Worm (Caenorhabditis elegans) whole organism, young adult: ENCODE data around the gene B0336.12.

ENCODE experiments used
- B0035.1 ChIP-seq: sonication (generic microtip); optimal IDR thresholded peaks from 2 replicates; lab custom pipeline; 2016; ENCODE audit warnings: missing genetic modification characterization, mild to moderate bottlenecking, missing compliant biosample characterization, missing genotype, missing genetic modification reagents
- C06A6.2 ChIP-seq: fragments of 200-800 bp; sonication (Bioruptor generic); conservative IDR thresholded peaks from 2 replicates; pipeline ENCODE4 v1.3.6; 2022; ENCODE audit warnings: missing genetic modification characterization, missing compliant biosample characterization
- F55B11.4 ChIP-seq: sonication (generic microtip); optimal IDR thresholded peaks from 2 replicates; lab custom pipeline; 2016; ENCODE audit warnings: missing compliant biosample characterization, missing genetic modification characterization, borderline replicate concordance; ENCODE audit not compliant: insufficient read depth
- Y95B8A.8 ChIP-seq: fragments of 200-800 bp; sonication (Bioruptor generic); IDR thresholded peaks from 2 replicates; pipeline ENCODE4 v1.3.6; 2022; ENCODE audit warnings: missing genetic modification reagents, missing genetic modification characterization, missing compliant biosample characterization
- aptf-3 ChIP-seq: fragments of 200-800 bp; sonication (Bioruptor generic); IDR thresholded peaks from 2 replicates; pipeline ENCODE4 v1.3.6; 2022; ENCODE audit warnings: missing genetic modification characterization, missing compliant biosample characterization
- atf-7 ChIP-seq: sonication (generic microtip); optimal IDR thresholded peaks from 2 replicates; lab custom pipeline; 2017; ENCODE audit warnings: mild to moderate bottlenecking, missing genetic modification characterization, missing compliant biosample characterization
- attf-3 ChIP-seq: fragments of 200-800 bp; sonication (Bioruptor generic); conservative IDR thresholded peaks from 2 replicates; pipeline ENCODE4 v1.3.6; 2022; ENCODE audit warnings: missing genetic modification reagents, missing genetic modification characterization, missing compliant biosample characterization
- attf-5 ChIP-seq: fragments of 200-800 bp; sonication (Bioruptor generic); optimal IDR thresholded peaks from 2 replicates; lab custom pipeline; 2018; ENCODE audit warnings: mild to moderate bottlenecking, missing genetic modification characterization, missing compliant biosample characterization
- ccch-3 ChIP-seq: fragments of 200-800 bp; sonication (Bioruptor generic); optimal IDR thresholded peaks from 2 replicates; lab custom pipeline; 2018; ENCODE audit warnings: mild to moderate bottlenecking, missing genetic modification characterization, missing compliant biosample characterization
- ceh-58 ChIP-seq: fragments of 200-800 bp; sonication (Bioruptor generic); IDR thresholded peaks from 2 replicates; pipeline ENCODE4 v1.3.6; 2022; ENCODE audit warnings: missing genetic modification characterization, missing compliant biosample characterization
- dox-1 ChIP-seq: fragments of 200-800 bp; sonication (Bioruptor generic); IDR thresholded peaks from 2 replicates; pipeline ENCODE4 v1.3.6; 2022; ENCODE audit warnings: missing genetic modification reagents, missing genetic modification characterization, missing compliant biosample characterization
- dpl-1 ChIP-seq: fragments of 150-350 bp; optimal IDR thresholded peaks from 2 replicates; lab custom pipeline; 2014; ENCODE audit warnings: missing biosample characterization, missing genetic modification reagents, missing genetic modification characterization
- efl-1 ChIP-seq: fragments of 150-350 bp; optimal IDR thresholded peaks from 2 replicates; lab custom pipeline; 2014; ENCODE audit warnings: missing biosample characterization, missing genetic modification reagents, missing genetic modification characterization
- ekl-4 ChIP-seq: fragments of 200-800 bp; sonication (Bioruptor generic); IDR thresholded peaks from 2 replicates; pipeline ENCODE4 v1.3.6; 2022; ENCODE audit warnings: missing genetic modification reagents, missing genetic modification characterization, missing compliant biosample characterization
- hmg-20 ChIP-seq: fragments of 200-800 bp; sonication (Bioruptor generic); IDR thresholded peaks from 2 replicates; pipeline ENCODE4 v1.3.6; 2022; ENCODE audit warnings: missing genetic modification reagents, missing genetic modification characterization, missing compliant biosample characterization
- hrde-1 ChIP-seq: sonication (generic microtip); optimal IDR thresholded peaks from 2 replicates; lab custom pipeline; 2016; ENCODE audit warnings: missing genetic modification characterization, mild to moderate bottlenecking, missing compliant biosample characterization, moderate library complexity, missing genotype, missing genetic modification reagents, borderline replicate concordance
- let-607 ChIP-seq, 2 experiments: fragments of 200-800 bp in 1 of 2; sonication (Bioruptor generic) in 1 of 2; sonication (generic microtip) in 1 of 2; optimal IDR thresholded peaks; 2 replicates each; lab custom pipeline; 2016 to 2018; ENCODE audit warnings: mild to moderate bottlenecking in 2 of 2, missing compliant biosample characterization in 2 of 2, missing genetic modification characterization in 2 of 2, moderate library complexity in 2 of 2, missing genotype in 1 of 2
- lin-54 ChIP-seq: fragments of 200-800 bp; sonication (Bioruptor generic); optimal IDR thresholded peaks from 2 replicates; lab custom pipeline; 2018; ENCODE audit warnings: mild to moderate bottlenecking, missing genetic modification characterization, missing compliant biosample characterization
- madf-3 ChIP-seq: fragments of 200-800 bp; sonication (Bioruptor generic); IDR thresholded peaks from 2 replicates; pipeline ENCODE4 v1.3.6; 2022; ENCODE audit warnings: missing genetic modification reagents, missing genetic modification characterization, missing compliant biosample characterization
- madf-6 ChIP-seq: fragments of 200-800 bp; sonication (Bioruptor generic); IDR thresholded peaks from 2 replicates; pipeline ENCODE4 v1.3.6; 2022; ENCODE audit warnings: missing genetic modification reagents, missing genetic modification characterization, missing compliant biosample characterization
- mcd-1 ChIP-seq: fragments of 200-800 bp; sonication (Bioruptor generic); IDR thresholded peaks from 2 replicates; pipeline ENCODE4 v1.3.6; 2022; ENCODE audit warnings: missing genetic modification reagents, missing genetic modification characterization, missing compliant biosample characterization
- nhr-80 ChIP-seq: sonication (generic microtip); optimal IDR thresholded peaks from 2 replicates; lab custom pipeline; 2016; ENCODE audit warnings: missing genetic modification characterization, missing compliant biosample characterization
- pbrm-1 ChIP-seq: fragments of 200-800 bp; sonication (Bioruptor generic); IDR thresholded peaks from 2 replicates; pipeline ENCODE4 v1.3.6; 2022; ENCODE audit warnings: missing genetic modification reagents, missing genetic modification characterization, missing compliant biosample characterization
- snpc-4 ChIP-seq, 5 experiments: fragments of 150-350 bp in 1 of 5; sonication (generic microtip) in 4 of 5; optimal IDR thresholded peaks; 2 replicates each; lab custom pipeline; 2014 to 2018; ENCODE audit warnings: missing genetic modification characterization in 5 of 5, missing biosample characterization in 3 of 5, antibody characterized with exemption in 2 of 5, mild to moderate bottlenecking in 2 of 5, missing compliant biosample characterization in 2 of 5, missing genotype in 2 of 5, moderate library complexity in 2 of 5, missing genetic modification reagents in 1 of 5
- zfh-2 ChIP-seq: fragments of 200-800 bp; sonication (Bioruptor generic); conservative IDR thresholded peaks from 2 replicates; pipeline ENCODE4 v1.3.6; 2022; ENCODE audit warnings: missing genetic modification reagents, missing genetic modification characterization, missing compliant biosample characterization
- ztf-6 ChIP-seq: fragments of 200-800 bp; sonication (Bioruptor generic); IDR thresholded peaks from 2 replicates; pipeline ENCODE4 v1.3.6; 2022; ENCODE audit warnings: missing genetic modification reagents, missing genetic modification characterization, missing compliant biosample characterization

B0336.12 gene

ce11 chrIII:5740666-5741065, 30.7 kb upstream of the B0336.12 start, which contains the start of gene B0244.16:
B0244.16 (plus strand) TSS chrIII:5740966.
- TF ChIP-seq ztf-6 (GFP tag; lab: Robert Waterston, UW) (no peak), F55B11.4 (tag; lab: Kevin White, UChicago) (no peak), lin-54 (GFP tag; lab: Kevin White, UChicago) (no peak), efl-1 (GFP tag; lab: Kevin White, UChicago) (no peak), B0035.1 (tag; lab: Kevin White, UChicago) (no peak), let-607 (tag; optimal IDR thresholded peaks at IDR 0.05; lab: Kevin White, UChicago) (no peak), attf-3 (GFP tag; lab: Robert Waterston, UW) (no peak), ceh-58 (no peak), ekl-4 (GFP tag; lab: Robert Waterston, UW) (no peak), aptf-3 (GFP tag; lab: Robert Waterston, UW) (no peak)

- TF ChIP-seq mcd-1 (GFP tag; lab: Robert Waterston, UW) (no peak), madf-6 (GFP tag; lab: Robert Waterston, UW) (no peak), Y95B8A.8 (GFP tag; lab: Robert Waterston, UW) (no peak), lin-54 (GFP tag; lab: Kevin White, UChicago) (no peak), snpc-4 (GFP tag; optimal IDR thresholded peaks at IDR 0.05; lab: Kevin White, UChicago) (no peak), snpc-4 (tag; optimal IDR thresholded peaks at IDR 0.05; lab: Kevin White, UChicago) (no peak)
Measured at ce11 chrIII:5737708-5738107, 27.8 kb upstream of the B0336.12 start, which contains the start of gene B0244.6. B0244.6 (plus strand) TSS chrIII:5738008.

ce11 chrIII:5734905-5735304, 25.0 kb upstream of the B0336.12 start, which contains the start of gene B0244.10:
B0244.10 (plus strand) TSS chrIII:5735158.
- TF ChIP-seq pbrm-1 (no peak), hrde-1 (no peak), nhr-80 (peak; percentile 49), hmg-20 (GFP tag; lab: Robert Waterston, UW) (no peak), zfh-2 (GFP tag; lab: Robert Waterston, UW) (no peak)

ce11 chrIII:5734328-5734727, 24.4 kb upstream of the B0336.12 start:
- TF ChIP-seq snpc-4 (GFP tag; optimal IDR thresholded peaks at IDR 0.05; lab: Kevin White, UChicago) (no peak), snpc-4 (tag; optimal IDR thresholded peaks at IDR 0.05; lab: Kevin White, UChicago) (peak in 2 of 4 experiments; percentile 45 to 66), ccch-3 (GFP tag; lab: Kevin White, UChicago) (no peak)
- TF ChIP-seq, all 124 proteins: peak for 1

ce11 chrIII:5732925-5733324, 23.0 kb upstream of the B0336.12 start, which contains the start of gene B0244.17:
B0244.17 (plus strand) TSS chrIII:5733225.
- TF ChIP-seq madf-3 (GFP tag; lab: Robert Waterston, UW) = no peak
- TF ChIP-seq ceh-58 = no peak
- no peak for TF ChIP-seq atf-7 (tag; lab: Kevin White, UChicago)
- peak; percentile 0 for TF ChIP-seq nhr-80
- TF ChIP-seq, all 124 proteins: peak for 1

- TF ChIP-seq dpl-1 (GFP tag; lab: Kevin White, UChicago) (no peak), attf-5 (GFP tag; lab: Kevin White, UChicago) (no peak), C06A6.2 (GFP tag; lab: Robert Waterston, UW) (no peak), nhr-80 (peak; percentile 16), dox-1 (GFP tag; lab: Robert Waterston, UW) (no peak)
Measured at ce11 chrIII:5730980-5731636, 21.2 kb upstream of the B0336.12 start, which contains the start of the genes B0244.9 and B0244.7. B0244.9 (minus strand) TSS chrIII:5731030. B0244.7 (plus strand) TSS chrIII:5731501.
